Fruit fly (Drosophila melanogaster): Measurements from ENCODE around the gene Cln3.
A peak's percentile ranks its signal among the peaks of the same experiment; 100 is the strongest.
"Not testable (repeated sequence)": the region's sequence is repeated elsewhere in the genome, so short reads cannot be mapped to it uniquely, and the experiment has no call there.

Cln3 gene

DNA sequence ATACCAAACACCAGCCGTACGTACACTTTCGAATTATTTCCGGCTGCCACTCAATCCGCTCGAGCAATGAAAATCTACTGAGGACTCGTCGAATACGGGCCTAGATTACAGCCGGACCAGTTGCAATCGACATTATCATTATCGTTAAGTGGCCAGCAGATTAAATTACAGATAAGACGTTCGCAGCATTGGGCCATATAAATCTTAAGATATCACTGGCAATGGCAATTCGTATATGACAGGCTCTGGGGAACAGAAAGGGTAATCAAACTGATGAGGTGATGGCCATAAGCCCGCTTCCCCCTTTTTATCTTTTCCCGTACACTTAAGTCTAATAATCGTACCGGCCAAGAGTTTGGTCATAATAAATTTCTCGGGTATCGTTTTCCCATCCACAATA lies at the start of gene Cln3:
Cln3 (minus strand) TSS at position 84 of the 400 bp plus-strand sequence.
- TF ChIP-seq Elba2 (GFP tag; optimal IDR thresholded peaks at IDR 0.05) (no peak), CkIIα-i1 (GFP tag; IDR thresholded peaks at IDR 0.05) (no peak), CG33213 (GFP tag; optimal IDR thresholded peaks at IDR 0.05) (no peak), sim (GFP tag; IDR thresholded peaks at IDR 0.05) (no peak), CG34224 (GFP tag; IDR thresholded peaks at IDR 0.05; ENCODE audit: partially characterized antibody) (no peak), CG18599 (GFP tag; optimal IDR thresholded peaks at IDR 0.05) (peak; percentile 20), Hand (GFP tag; optimal IDR thresholded peaks at IDR 0.05) (peak; percentile 16), cwo (GFP tag; optimal IDR thresholded peaks at IDR 0.05) (peak; percentile 16), maf-S (GFP tag; optimal IDR thresholded peaks at IDR 0.05) (no peak), CG6854 (GFP tag; optimal IDR thresholded peaks at IDR 0.05) (no peak), CG15011 (GFP tag; optimal IDR thresholded peaks at IDR 0.05) (no peak), Rfx (GFP tag; IDR thresholded peaks at IDR 0.05) (peak; percentile 16; the same call in 1 of the 2 replicates), B-H1 (GFP tag; IDR thresholded peaks at IDR 0.05) (no peak), Hey (tag; optimal IDR thresholded peaks at IDR 0.05) (peak; percentile 9), kay (GFP tag; optimal IDR thresholded peaks at IDR 0.05) (no peak), CG34376 (GFP tag; optimal IDR thresholded peaks at IDR 0.05) (peak; percentile 96), CG15514 (GFP tag; optimal IDR thresholded peaks at IDR 0.05) (peak; percentile 10), Side (GFP tag; optimal IDR thresholded peaks at IDR 0.05) (no peak), GATAe (GFP tag; conservative IDR thresholded peaks at IDR 0.05) (peak; percentile 78), exex (tag; optimal IDR thresholded peaks at IDR 0.05) (peak; percentile 93), scrt (GFP tag; optimal IDR thresholded peaks at IDR 0.05) (peak; percentile 15), CG1647 (GFP tag; optimal IDR thresholded peaks at IDR 0.05) (no peak), oc (tag; optimal IDR thresholded peaks at IDR 0.05) (no peak), eyg (GFP tag; optimal IDR thresholded peaks at IDR 0.05) (no peak), chinmo (GFP tag; IDR thresholded peaks at IDR 0.05; ENCODE audit: partially characterized antibody) (0 out of 4 replicates have a peak, but pooled peaks have one; percentile 10), wek (GFP tag; optimal IDR thresholded peaks at IDR 0.05) (no peak), Hmr (GFP tag; optimal IDR thresholded peaks at IDR 0.05) (peak; percentile 27), CG16815 (GFP tag; optimal IDR thresholded peaks at IDR 0.05) (no peak), pum (GFP tag; optimal IDR thresholded peaks at IDR 0.05) (no peak), Opbp (GFP tag; IDR thresholded peaks at IDR 0.05; ENCODE audit: partially characterized antibody) (no peak)

dm6 chr3L:17858174-17858573 lies 44.3 kb upstream of the Cln3 start, which contains the start of gene CG34002:
Gene CG34002, plus strand, starts transcription at chr3L:17858474.
- TF ChIP-seq CG1832 (GFP tag; optimal IDR thresholded peaks at IDR 0.05); CG7372 (GFP tag; IDR thresholded peaks at IDR 0.05); CG13894 (tag; optimal IDR thresholded peaks at IDR 0.05): not testable (repeated sequence)

- TF ChIP-seq Hmx (GFP tag; optimal IDR thresholded peaks at IDR 0.05) (peak; percentile 44), Trl (optimal IDR thresholded peaks at IDR 0.05) (peak; percentile 42 to 60), Trl (GFP tag; optimal IDR thresholded peaks at IDR 0.05) (peak; percentile 69), sens (GFP tag) (peak; percentile 84), ro (GFP tag; IDR thresholded peaks at IDR 0.05) (no peak; the same call in 1 of the 2 replicates), CG10654 (GFP tag; optimal IDR thresholded peaks at IDR 0.05) (peak; percentile 43), CG6683 (GFP tag; optimal IDR thresholded peaks at IDR 0.05) (peak; percentile 33), cwo (GFP tag; optimal IDR thresholded peaks at IDR 0.05) (peak; percentile 69), croc (GFP tag; conservative IDR thresholded peaks at IDR 0.05) (peak; percentile 67; the same call in 1 of the 3 replicates), Ptx1 (GFP tag; IDR thresholded peaks at IDR 0.05) (peak; percentile 60), Aef1 (GFP tag; IDR thresholded peaks at IDR 0.05) (peak; percentile 44), CG11456 (GFP tag; IDR thresholded peaks at IDR 0.05) (peak; percentile 77), lbe (GFP tag; optimal IDR thresholded peaks at IDR 0.05) (no peak), sim (GFP tag; IDR thresholded peaks at IDR 0.05) (no peak), MBD-R2 (GFP tag; IDR thresholded peaks at IDR 0.05) (peak; percentile 27; the same call in 1 of the 2 replicates), Dek (tag; optimal IDR thresholded peaks at IDR 0.05) (peak; percentile 71), Dbx (GFP tag; IDR thresholded peaks at IDR 0.05) (no peak; the same call in 1 of the 3 replicates)
These were observed 42.9 kb upstream of the Cln3 start, which contains the start of gene CG5535 for dm6 chr3L:17856655-17857479. Gene CG5535, minus strand, starts transcription at chr3L:17856794.

Measured in whole organism, embryonic.